Fruit fly (Drosophila melanogaster): ENCODE measurements around the gene CG13856.

CG13856 gene

dm6 chr3R:22397068-22397700 is 5.3 kb upstream of the CG13856 start (continued):
- TF ChIP-seq CG12942 (GFP tag; optimal IDR thresholded peaks at IDR 0.05), result no peak
- no peak for TF ChIP-seq mirr (GFP tag; optimal IDR thresholded peaks at IDR 0.05)
- 0 out of 3 replicates have a peak, but pooled peaks have one; percentile 19 for TF ChIP-seq Doc3 (GFP tag; IDR thresholded peaks at IDR 0.05; ENCODE audit: partially characterized antibody)
- TF ChIP-seq CG7839 (tag; optimal IDR thresholded peaks at IDR 0.05), result no peak
- peak; percentile 92 for TF ChIP-seq Opbp (GFP tag; IDR thresholded peaks at IDR 0.05; ENCODE audit: partially characterized antibody)
- TF ChIP-seq CG9876 (GFP tag; optimal IDR thresholded peaks at IDR 0.05), result no peak
- TF ChIP-seq H15 (GFP tag; IDR thresholded peaks at IDR 0.05), result no peak
- peak; percentile 4 to 99 for TF ChIP-seq Eip74EF (GFP tag; optimal IDR thresholded peaks at IDR 0.05)
- no peak for TF ChIP-seq run (tag; optimal IDR thresholded peaks at IDR 0.05)
- no peak for TF ChIP-seq CG14050 (GFP tag; IDR thresholded peaks at IDR 0.05)
- TF ChIP-seq CG2199 (GFP tag; IDR thresholded peaks at IDR 0.05), result no peak
- TF ChIP-seq CG30403 (GFP tag; optimal IDR thresholded peaks at IDR 0.05), result no peak
- TF ChIP-seq stwl (tag; optimal IDR thresholded peaks at IDR 0.05), result no peak
- TF ChIP-seq CG1233 (GFP tag; optimal IDR thresholded peaks at IDR 0.05), result no peak
- no peak for TF ChIP-seq HHEX (GFP tag; optimal IDR thresholded peaks at IDR 0.05)
- no peak for TF ChIP-seq jumu (GFP tag; optimal IDR thresholded peaks at IDR 0.05)
- TF ChIP-seq kah (GFP tag; optimal IDR thresholded peaks at IDR 0.05), result no peak
- no peak for TF ChIP-seq CG7357 (GFP tag; IDR thresholded peaks at IDR 0.05)
- peak; percentile 94 for TF ChIP-seq CG6791 (GFP tag; IDR thresholded peaks at IDR 0.05; ENCODE audit: partially characterized antibody)
- TF ChIP-seq scrt (GFP tag; optimal IDR thresholded peaks at IDR 0.05), result no peak
- TF ChIP-seq lov (optimal IDR thresholded peaks at IDR 0.05), result no peak
- TF ChIP-seq lov (GFP tag; IDR thresholded peaks at IDR 0.05), result no peak
- no peak for TF ChIP-seq CG17359 (tag; optimal IDR thresholded peaks at IDR 0.05)
- TF ChIP-seq crol (GFP tag; IDR thresholded peaks at IDR 0.05), result no peak
- no peak for TF ChIP-seq ranshi (GFP tag; IDR thresholded peaks at IDR 0.05)
- peak; percentile 55; the same call in 2 of the 3 replicates for TF ChIP-seq CG34224 (GFP tag; IDR thresholded peaks at IDR 0.05; ENCODE audit: partially characterized antibody)
- TF ChIP-seq Mes4 (GFP tag; optimal IDR thresholded peaks at IDR 0.05), result no peak
- TF ChIP-seq exex (tag; optimal IDR thresholded peaks at IDR 0.05), result no peak
- no peak for TF ChIP-seq wor (GFP tag; IDR thresholded peaks at IDR 0.05)
- TF ChIP-seq gem (tag; optimal IDR thresholded peaks at IDR 0.05), result no peak
- TF ChIP-seq CG13123 (GFP tag; optimal IDR thresholded peaks at IDR 0.05), result no peak
- TF ChIP-seq Med (GFP tag), result peak; percentile 63
- no peak for TF ChIP-seq CG12236 (GFP tag; optimal IDR thresholded peaks at IDR 0.05)
- peak; percentile 77 for TF ChIP-seq amos (GFP tag; IDR thresholded peaks at IDR 0.05; ENCODE audit: partially characterized antibody)
- TF ChIP-seq dmrt11E (tag; optimal IDR thresholded peaks at IDR 0.05), result no peak
- peak; percentile 83 for TF ChIP-seq HLH4C (GFP tag; IDR thresholded peaks at IDR 0.05; ENCODE audit: partially characterized antibody)
- TF ChIP-seq E2f2 (GFP tag; IDR thresholded peaks at IDR 0.05), result no peak
- TF ChIP-seq CG5953 (GFP tag; IDR thresholded peaks at IDR 0.05), result no peak
- peak; percentile 44; the same call in 1 of the 2 replicates for TF ChIP-seq inv (GFP tag; IDR thresholded peaks at IDR 0.05; ENCODE audit: partially characterized antibody)
- peak; percentile 99 for TF ChIP-seq CG31365 (tag; optimal IDR thresholded peaks at IDR 0.05)
- no peak for TF ChIP-seq CG43689 (GFP tag; IDR thresholded peaks at IDR 0.05)
- TF ChIP-seq twi (tag; optimal IDR thresholded peaks at IDR 0.05), result no peak
- no peak for TF ChIP-seq ase (GFP tag; IDR thresholded peaks at IDR 0.05)
- TF ChIP-seq CG34376 (GFP tag; optimal IDR thresholded peaks at IDR 0.05), result peak; percentile 23
- TF ChIP-seq CG33557 (GFP tag; optimal IDR thresholded peaks at IDR 0.05), result peak; percentile 1
- no peak for TF ChIP-seq Fer3 (tag; optimal IDR thresholded peaks at IDR 0.05)
- peak; percentile 5 for TF ChIP-seq CG14710 (tag; optimal IDR thresholded peaks at IDR 0.05)
- no peak for TF ChIP-seq CG12744 (GFP tag; optimal IDR thresholded peaks at IDR 0.05)
- TF ChIP-seq CG33213 (GFP tag; optimal IDR thresholded peaks at IDR 0.05), result no peak
- TF ChIP-seq fu2 (GFP tag; optimal IDR thresholded peaks at IDR 0.05), result no peak
